Worm (Caenorhabditis elegans): Measurements from ENCODE around the gene T24A6.17.
A peak's percentile ranks its signal among the peaks of the same experiment; 100 is the strongest.

Gene T24A6.17

DNA sequence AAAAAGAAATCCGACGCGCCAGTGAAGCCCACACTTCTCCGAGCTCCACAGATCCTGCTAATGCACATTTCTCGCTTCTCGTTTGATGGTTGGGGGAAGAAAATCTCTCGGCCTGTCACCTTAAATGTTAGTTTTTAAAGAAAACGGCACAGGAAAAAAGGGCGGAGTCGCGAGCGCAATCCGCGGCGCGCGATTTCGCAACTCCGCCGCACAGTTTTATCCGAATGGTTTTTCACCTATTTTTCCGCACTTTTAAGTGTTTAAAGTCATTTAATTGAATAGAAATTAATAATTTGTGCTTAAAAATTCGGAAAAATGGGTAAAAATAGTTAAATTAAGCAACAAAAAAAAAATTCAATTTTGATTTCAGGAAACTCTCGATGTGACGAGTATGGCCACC is 23.4 kb upstream of the T24A6.17 start (continued):
- TF ChIP-seq nhr-42 (GFP tag; IDR thresholded peaks at IDR 0.05) (no peak), unc-39 (tag; optimal IDR thresholded peaks at IDR 0.05) (no peak), ces-1 (GFP tag; optimal IDR thresholded peaks at IDR 0.05) (no peak), madf-5 (GFP tag; IDR thresholded peaks at IDR 0.05) (no peak), nhr-11 (tag; optimal IDR thresholded peaks at IDR 0.05) (no peak), fos-1 (tag; optimal IDR thresholded peaks at IDR 0.05) (no peak), dmd-9 (GFP tag; IDR thresholded peaks at IDR 0.05) (no peak), dmd-6 (GFP tag; IDR thresholded peaks at IDR 0.05) (no peak), ctbp-1 (GFP tag; IDR thresholded peaks at IDR 0.05) (no peak), vab-7 (GFP tag; IDR thresholded peaks at IDR 0.05) (no peak), R02D3.7 (tag; optimal IDR thresholded peaks at IDR 0.05) (no peak), dmd-8 (GFP tag; IDR thresholded peaks at IDR 0.05) (no peak), spr-1 (tag; optimal IDR thresholded peaks at IDR 0.05) (no peak), lin-38 (GFP tag; IDR thresholded peaks at IDR 0.05) (peak; percentile 55), F49E8.2 (tag; optimal IDR thresholded peaks at IDR 0.05; ENCODE audit: borderline replicate concordance) (no peak), cey-2 (tag; optimal IDR thresholded peaks at IDR 0.05; ENCODE audit: borderline replicate concordance, insufficient read depth) (no peak), T20F7.1 (GFP tag; optimal IDR thresholded peaks at IDR 0.05) (no peak), mxl-2 (GFP tag; conservative IDR thresholded peaks at IDR 0.05) (no peak), gei-8 (GFP tag; optimal IDR thresholded peaks at IDR 0.05) (no peak), ceh-82 (tag; optimal IDR thresholded peaks at IDR 0.05) (no peak), ceh-32 (tag; optimal IDR thresholded peaks at IDR 0.05; ENCODE audit: poor library complexity) (no peak), egl-43 (GFP tag; IDR thresholded peaks at IDR 0.05) (no peak), ceh-62 (tag; optimal IDR thresholded peaks at IDR 0.05) (no peak), lin-1 (GFP tag; IDR thresholded peaks at IDR 0.05) (no peak), arid-1 (GFP tag; conservative IDR thresholded peaks at IDR 0.05) (no peak), lin-15B (tag; optimal IDR thresholded peaks at IDR 0.05) (no peak), nhr-41 (GFP tag; IDR thresholded peaks at IDR 0.05) (no peak), madf-9 (GFP tag; conservative IDR thresholded peaks at IDR 0.05) (no peak), F26F4.8 (GFP tag; conservative IDR thresholded peaks at IDR 0.05) (no peak), ztf-11 (tag; optimal IDR thresholded peaks at IDR 0.05) (no peak), nhr-28 (tag; optimal IDR thresholded peaks at IDR 0.05) (no peak), daf-12 (tag; optimal IDR thresholded peaks at IDR 0.05) (no peak), T26A8.4 (GFP tag; IDR thresholded peaks at IDR 0.05) (no peak), fkh-10 (GFP tag; optimal IDR thresholded peaks at IDR 0.05) (no peak), saeg-2 (GFP tag; IDR thresholded peaks at IDR 0.05) (no peak), mxl-3 (GFP tag; optimal IDR thresholded peaks at IDR 0.05) (no peak), jun-1 (tag; optimal IDR thresholded peaks at IDR 0.05) (no peak), mdl-1 (tag; optimal IDR thresholded peaks at IDR 0.05) (no peak), ceh-44 (GFP tag; IDR thresholded peaks at IDR 0.05) (no peak), nhr-48 (tag; optimal IDR thresholded peaks at IDR 0.05) (no peak), hif-1 (tag; optimal IDR thresholded peaks at IDR 0.05) (peak in 1 of 2 experiments; percentile 39), tra-1 (GFP tag; IDR thresholded peaks at IDR 0.05) (no peak), skn-1 (tag; optimal IDR thresholded peaks at IDR 0.05) (no peak), daf-16 (GFP tag; optimal IDR thresholded peaks at IDR 0.05) (no peak), daf-16 (tag; optimal IDR thresholded peaks at IDR 0.05) (no peak), Y105C5A.15 (GFP tag; IDR thresholded peaks at IDR 0.05) (no peak), nhr-237 (tag; optimal IDR thresholded peaks at IDR 0.05) (no peak), mep-1 (tag; optimal IDR thresholded peaks at IDR 0.05) (peak; percentile 38), ZK546.5 (tag; optimal IDR thresholded peaks at IDR 0.05) (no peak), F44E2.7 (GFP tag; IDR thresholded peaks at IDR 0.05) (no peak), lsy-2 (tag; optimal IDR thresholded peaks at IDR 0.05) (peak in 1 of 2 experiments; percentile 29), nhr-25 (tag; optimal IDR thresholded peaks at IDR 0.05; ENCODE audit: borderline replicate concordance, insufficient read depth) (no peak)
